Fruit fly (Drosophila melanogaster) whole organism, embryonic: ENCODE results near the gene CG11085.

Experiments
- Atf-2 ChIP-seq: fragments of 200-800 bp; sonication (Bioruptor generic); optimal IDR thresholded peaks from 2 replicates; lab custom pipeline; 2016; ENCODE audit warnings: missing biosample characterization, missing genetic modification characterization
- B-H1 ChIP-seq: fragments of 200-800 bp; sonication (Bioruptor generic); IDR thresholded peaks from 3 replicates; pipeline ENCODE4 v1.3.6; 2022; ENCODE audit warnings: missing biosample characterization, missing genetic modification characterization
- CG10209 ChIP-seq: fragments of 200-800 bp; sonication (Bioruptor generic); optimal IDR thresholded peaks from 3 replicates; lab custom pipeline; 2017; ENCODE audit warnings: missing biosample characterization, mild to moderate bottlenecking, missing genetic modification characterization, missing genetic modification reagents
- CG10366 ChIP-seq: fragments of 200-800 bp; sonication (Bioruptor generic); IDR thresholded peaks from 2 replicates; pipeline ENCODE4 v1.3.6; 2022; ENCODE audit warnings: missing biosample characterization, missing genetic modification characterization
- CG10959 ChIP-seq: fragments of 200-800 bp; sonication (Bioruptor generic); IDR thresholded peaks from 2 replicates; pipeline ENCODE4 v1.3.6; 2022; ENCODE audit warnings: missing biosample characterization, missing genetic modification characterization
- CG12744 ChIP-seq: fragments of 200-800 bp; sonication (Bioruptor generic); optimal IDR thresholded peaks from 2 replicates; lab custom pipeline; 2016; ENCODE audit warnings: missing biosample characterization, missing genetic modification characterization
- CG14014 ChIP-seq: fragments of 200-800 bp; sonication (Bioruptor generic); IDR thresholded peaks from 2 replicates; pipeline ENCODE4 v1.3.6; 2022; ENCODE audit warnings: missing biosample characterization, missing genetic modification characterization
- CG1603 ChIP-seq: fragments of 200-800 bp; sonication (Bioruptor generic); optimal IDR thresholded peaks from 2 replicates; lab custom pipeline; 2019; ENCODE audit warnings: missing biosample characterization, mild to moderate bottlenecking, missing genetic modification characterization, moderate library complexity
- CG16813 ChIP-seq: fragments of 200-800 bp; sonication (Bioruptor generic); IDR thresholded peaks from 3 replicates; pipeline ENCODE4 v1.3.6; 2022; ENCODE audit warnings: missing biosample characterization, missing genetic modification characterization; ENCODE audit not compliant: partially characterized antibody
- CG17359 ChIP-seq: fragments of 200-800 bp; sonication (Bioruptor generic); optimal IDR thresholded peaks from 3 replicates; lab custom pipeline; 2018; ENCODE audit warnings: missing biosample characterization, mild to moderate bottlenecking, missing genetic modification characterization, moderate library complexity
- CG17361 ChIP-seq: fragments of 200-800 bp; sonication (Bioruptor generic); IDR thresholded peaks from 3 replicates; pipeline ENCODE4 v1.3.6; 2022; ENCODE audit warnings: missing biosample characterization, missing genetic modification characterization
- CG3065 ChIP-seq: fragments of 200-800 bp; sonication (Bioruptor generic); optimal IDR thresholded peaks from 2 replicates; lab custom pipeline; 2016; ENCODE audit warnings: missing biosample characterization, missing genetic modification characterization
- CG33213 ChIP-seq: fragments of 200-800 bp; sonication (Bioruptor generic); optimal IDR thresholded peaks from 3 replicates; lab custom pipeline; 2016; ENCODE audit warnings: missing biosample characterization, missing genetic modification characterization
- CG6654 ChIP-seq: fragments of 200-800 bp; sonication (Bioruptor generic); optimal IDR thresholded peaks from 2 replicates; lab custom pipeline; 2017; ENCODE audit warnings: missing biosample characterization, mild to moderate bottlenecking, missing genetic modification characterization
- CG6791 ChIP-seq: fragments of 200-800 bp; sonication (Bioruptor generic); IDR thresholded peaks from 3 replicates; pipeline ENCODE4 v1.3.6; 2022; ENCODE audit warnings: missing biosample characterization, missing genetic modification characterization; ENCODE audit not compliant: partially characterized antibody
- CG8290 ChIP-seq, 3 experiments: fragments of 200-800 bp; sonication (Bioruptor generic); optimal IDR thresholded peaks; 2 replicates each; lab custom pipeline; 2016 to 2019; ENCODE audit warnings: missing biosample characterization in 3 of 3, missing genetic modification characterization in 3 of 3, mild to moderate bottlenecking in 2 of 3, moderate library complexity in 1 of 3
- CG9932 ChIP-seq: fragments of 200-800 bp; sonication (Bioruptor generic); IDR thresholded peaks from 2 replicates; pipeline ENCODE4 v1.3.6; 2022; ENCODE audit warnings: missing biosample characterization, missing genetic modification characterization
- Dll ChIP-seq: fragments of 200-800 bp; sonication (Bioruptor generic); IDR thresholded peaks from 4 replicates; pipeline ENCODE4 v1.3.6; 2022; ENCODE audit warnings: missing biosample characterization, missing genetic modification characterization; ENCODE audit not compliant: partially characterized antibody
- Elba2 ChIP-seq: fragments of 200-800 bp; sonication (Bioruptor generic); optimal IDR thresholded peaks from 3 replicates; lab custom pipeline; 2016; ENCODE audit warnings: missing biosample characterization, missing genetic modification characterization
- Fer2 ChIP-seq: fragments of 200-800 bp; sonication (Bioruptor generic); optimal IDR thresholded peaks from 2 replicates; lab custom pipeline; 2018; ENCODE audit warnings: missing biosample characterization, mild to moderate bottlenecking, missing genetic modification characterization, moderate library complexity
- HLH4C ChIP-seq: fragments of 200-800 bp; sonication (Bioruptor generic); IDR thresholded peaks from 3 replicates; pipeline ENCODE4 v1.3.6; 2022; ENCODE audit warnings: missing biosample characterization, missing genetic modification characterization; ENCODE audit not compliant: partially characterized antibody
- HLHmδ ChIP-seq: fragments of 200-800 bp; sonication (Bioruptor generic); optimal IDR thresholded peaks from 2 replicates; lab custom pipeline; 2018; ENCODE audit warnings: missing biosample characterization, mild to moderate bottlenecking, missing genetic modification characterization, moderate library complexity
- HmgZ ChIP-seq: fragments of 200-800 bp; sonication (Bioruptor generic); optimal IDR thresholded peaks from 2 replicates; lab custom pipeline; 2018; ENCODE audit warnings: missing biosample characterization, mild to moderate bottlenecking, missing genetic modification characterization
- Hr3 ChIP-seq: fragments of 200-800 bp; sonication (Bioruptor generic); optimal IDR thresholded peaks from 3 replicates; lab custom pipeline; 2016; ENCODE audit warnings: missing biosample characterization, missing genetic modification characterization
- Hr78 ChIP-seq, 2 experiments: fragments of 200-800 bp in 1 of 2; fragments of >200 bp in 1 of 2; sonication (Bioruptor generic) in 1 of 2; optimal IDR thresholded peaks; 2 replicates each; lab custom pipeline; 2017 to 2019; ENCODE audit warnings: missing biosample characterization in 2 of 2, missing genetic modification characterization in 2 of 2, mild to moderate bottlenecking in 1 of 2, moderate library complexity in 1 of 2
- Ptx1 ChIP-seq: fragments of 200-800 bp; sonication (Bioruptor generic); IDR thresholded peaks from 2 replicates; pipeline ENCODE4 v1.3.6; 2022; ENCODE audit warnings: missing biosample characterization, missing genetic modification characterization
- TFAM ChIP-seq: fragments of 200-800 bp; sonication (Bioruptor generic); optimal IDR thresholded peaks from 2 replicates; lab custom pipeline; 2017; ENCODE audit warnings: missing biosample characterization, missing genetic modification characterization, inconsistent platforms
- Usf ChIP-seq: fragments of 200-800 bp; sonication (Bioruptor generic); optimal IDR thresholded peaks from 2 replicates; lab custom pipeline; 2017; ENCODE audit warnings: missing genotype, missing biosample characterization, missing genetic modification characterization
- bigmax ChIP-seq: fragments of 200-800 bp; sonication (Bioruptor generic); optimal IDR thresholded peaks from 2 replicates; lab custom pipeline; 2018; ENCODE audit warnings: missing biosample characterization, mild to moderate bottlenecking, missing genetic modification characterization
- bowl ChIP-seq: fragments of 200-800 bp; sonication (Bioruptor generic); IDR thresholded peaks from 2 replicates; pipeline ENCODE4 v1.3.6; 2022; ENCODE audit warnings: missing biosample characterization, missing genetic modification characterization
- caup ChIP-seq: fragments of 200-800 bp; sonication (Bioruptor generic); optimal IDR thresholded peaks from 3 replicates; lab custom pipeline; 2017; ENCODE audit warnings: missing biosample characterization, mild to moderate bottlenecking, missing genetic modification characterization, moderate library complexity; ENCODE audit not compliant: severe bottlenecking
- chm ChIP-seq: fragments of 200-800 bp; sonication (Bioruptor generic); IDR thresholded peaks from 2 replicates; pipeline ENCODE4 v1.3.6; 2022; ENCODE audit warnings: missing biosample characterization, missing genetic modification characterization
- da ChIP-seq: fragments of 200-800 bp; sonication (Bioruptor generic); optimal IDR thresholded peaks from 2 replicates; lab custom pipeline; 2016; ENCODE audit warnings: missing biosample characterization, missing genetic modification characterization
- disco-r ChIP-seq: fragments of 200-800 bp; sonication (Bioruptor generic); optimal IDR thresholded peaks from 2 replicates; lab custom pipeline; 2016; ENCODE audit warnings: missing biosample characterization, missing genetic modification characterization
- esg ChIP-seq: fragments of 200-800 bp; sonication (Bioruptor generic); conservative IDR thresholded peaks from 2 replicates; pipeline ENCODE4 v1.3.6; 2022; ENCODE audit warnings: missing biosample characterization, missing genetic modification characterization
- fd64A ChIP-seq: fragments of 200-800 bp; sonication (Bioruptor generic); optimal IDR thresholded peaks from 3 replicates; lab custom pipeline; 2018; ENCODE audit warnings: missing biosample characterization, mild to moderate bottlenecking, missing genetic modification characterization
- fu2 ChIP-seq: fragments of 200-800 bp; sonication (Bioruptor generic); optimal IDR thresholded peaks from 2 replicates; lab custom pipeline; 2016; ENCODE audit warnings: missing biosample characterization, missing genetic modification characterization
- gem ChIP-seq: fragments of 200-800 bp; sonication (Bioruptor generic); optimal IDR thresholded peaks from 2 replicates; lab custom pipeline; 2019; ENCODE audit warnings: missing biosample characterization, mild to moderate bottlenecking, missing genetic modification characterization, moderate library complexity
- kay ChIP-seq: fragments of 200-800 bp; sonication (Bioruptor generic); optimal IDR thresholded peaks from 2 replicates; lab custom pipeline; 2016; ENCODE audit warnings: missing biosample characterization, missing genetic modification characterization
- ken ChIP-seq: fragments of 200-800 bp; sonication (Bioruptor generic); IDR thresholded peaks from 3 replicates; pipeline ENCODE4 v1.3.6; 2022; ENCODE audit warnings: missing biosample characterization, missing genetic modification characterization
- lilli ChIP-seq: fragments of 200-800 bp; sonication (Bioruptor generic); optimal IDR thresholded peaks from 3 replicates; lab custom pipeline; 2016; ENCODE audit warnings: missing biosample characterization, missing genetic modification characterization
- maf-S ChIP-seq: fragments of 200-800 bp; sonication (Bioruptor generic); optimal IDR thresholded peaks from 2 replicates; lab custom pipeline; 2016; ENCODE audit warnings: missing biosample characterization, missing genetic modification characterization
- repo ChIP-seq: fragments of 200-800 bp; sonication (Bioruptor generic); optimal IDR thresholded peaks from 2 replicates; lab custom pipeline; 2016; ENCODE audit warnings: missing biosample characterization, missing genetic modification characterization
- row ChIP-seq: fragments of 200-800 bp; sonication (Bioruptor generic); IDR thresholded peaks from 3 replicates; pipeline ENCODE4 v1.3.6; 2022; ENCODE audit warnings: missing biosample characterization, missing genetic modification characterization
- schlank ChIP-seq: fragments of 200-800 bp; sonication (Bioruptor generic); optimal IDR thresholded peaks from 2 replicates; lab custom pipeline; 2018; ENCODE audit warnings: missing biosample characterization, mild to moderate bottlenecking, missing genetic modification characterization
- sens ChIP-seq: fragments of 200-800 bp; sonication (Bioruptor generic); peaks from one replicate; lab custom pipeline; 2016; ENCODE audit warnings: missing biosample characterization, missing genetic modification characterization
- sim ChIP-seq: fragments of 200-800 bp; sonication (Bioruptor generic); IDR thresholded peaks from 2 replicates; pipeline ENCODE4 v1.3.6; 2022; ENCODE audit warnings: missing biosample characterization, missing genetic modification characterization
- so ChIP-seq: fragments of 200-800 bp; sonication (Bioruptor generic); IDR thresholded peaks from 3 replicates; pipeline ENCODE4 v1.3.6; 2022; ENCODE audit warnings: missing biosample characterization, missing genetic modification characterization
- ttk ChIP-seq: fragments of 200-800 bp; sonication (Bioruptor generic); IDR thresholded peaks from 2 replicates; pipeline ENCODE4 v2.1.2; 2022; ENCODE audit warnings: missing biosample characterization, missing genetic modification characterization
- tx ChIP-seq: fragments of 200-800 bp; sonication (Bioruptor generic); optimal IDR thresholded peaks from 2 replicates; lab custom pipeline; 2016; ENCODE audit warnings: missing biosample characterization, missing genetic modification characterization

Gene CG11085

DNA sequence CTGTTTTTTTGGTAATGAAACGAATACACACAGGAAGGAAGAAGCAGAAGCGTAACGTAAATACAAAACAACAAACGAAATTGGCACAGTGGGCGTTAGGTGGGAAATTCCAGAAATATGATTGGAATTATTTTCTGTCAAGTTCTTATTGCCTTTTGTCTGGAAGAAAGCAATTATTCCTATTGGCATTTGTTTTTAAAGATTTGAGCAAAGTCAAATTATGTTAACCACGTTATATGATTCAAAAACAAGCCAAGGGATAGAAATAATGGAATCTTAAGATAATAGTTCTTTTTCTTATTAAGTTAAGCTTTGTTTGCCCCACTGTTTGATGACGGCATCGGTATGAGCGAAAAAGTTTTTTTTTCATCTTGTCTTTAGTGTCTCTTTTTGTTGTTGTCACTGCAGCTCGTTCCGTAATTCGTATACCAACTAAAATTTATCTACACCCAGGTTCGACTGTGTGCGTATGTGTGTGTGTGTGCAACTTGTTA, 36.6 kb upstream of the CG11085 start (continued):
- TF ChIP-seq HLHmδ (GFP tag; lab: Kevin White, UChicago) (no peak), CG10366 (GFP tag; lab: Robert Waterston, UW) (peak; percentile 88), CG8290 (GFP tag; optimal IDR thresholded peaks at IDR 0.05; lab: Kevin White, UChicago) (no peak), CG8290 (tag; optimal IDR thresholded peaks at IDR 0.05; lab: Kevin White, UChicago) (peak; percentile 28 to 89), maf-S (GFP tag; lab: Kevin White, UChicago) (peak; percentile 95), da (GFP tag; lab: Kevin White, UChicago) (peak; percentile 91), bowl (peak; percentile 84), B-H1 (GFP tag; lab: Robert Waterston, UW) (peak; percentile 89), chm (GFP tag; lab: Robert Waterston, UW) (peak; percentile 65; the same call in 1 of the 2 replicates), sim (GFP tag; lab: Robert Waterston, UW) (peak; percentile 74), CG6791 (GFP tag; lab: Robert Waterston, UW) (no peak), CG12744 (peak; percentile 94), schlank (tag; lab: Kevin White, UChicago) (peak; percentile 93), Elba2 (GFP tag; lab: Kevin White, UChicago) (peak; percentile 96), HmgZ (tag; lab: Kevin White, UChicago) (peak; percentile 96), TFAM (GFP tag; lab: Kevin White, UChicago) (peak; percentile 70), caup (peak; percentile 96), ttk (GFP tag; lab: Robert Waterston, UW) (peak; percentile 88), repo (GFP tag; lab: Kevin White, UChicago) (peak; percentile 92), CG10959 (GFP tag; lab: Robert Waterston, UW) (peak; percentile 76), Ptx1 (GFP tag; lab: Robert Waterston, UW) (peak; percentile 94), HLH4C (GFP tag; lab: Robert Waterston, UW) (no peak), CG9932 (peak; percentile 92), ken (GFP tag; lab: Robert Waterston, UW) (peak; percentile 87), esg (GFP tag; lab: Robert Waterston, UW) (peak; percentile 95), CG33213 (GFP tag; lab: Kevin White, UChicago) (peak; percentile 89), fd64A (GFP tag; lab: Kevin White, UChicago) (peak; percentile 78), tx (GFP tag; lab: Kevin White, UChicago) (peak; percentile 96), CG10209 (GFP tag; lab: Kevin White, UChicago) (peak; percentile 96), row (peak; percentile 93), Usf (GFP tag; lab: Kevin White, UChicago) (peak; percentile 84), lilli (GFP tag; lab: Kevin White, UChicago) (peak; percentile 97), sens (GFP tag; lab: Kevin White, UChicago) (peak; percentile 88), Dll (GFP tag; lab: Robert Waterston, UW) (no peak), Fer2 (tag; lab: Kevin White, UChicago) (peak; percentile 89), disco-r (peak; percentile 93), so (GFP tag; lab: Robert Waterston, UW) (peak; percentile 93), CG1603 (tag; lab: Kevin White, UChicago) (peak; percentile 87), gem (tag; lab: Kevin White, UChicago) (peak; percentile 98), kay (GFP tag; lab: Kevin White, UChicago) (peak; percentile 87), Hr78 (GFP tag; optimal IDR thresholded peaks at IDR 0.05; lab: Kevin White, UChicago) (peak in 1 of 2 experiments; percentile 76), CG17359 (tag; lab: Kevin White, UChicago) (peak; percentile 97), Atf-2 (GFP tag; lab: Kevin White, UChicago) (peak; percentile 95), fu2 (GFP tag; lab: Kevin White, UChicago) (peak; percentile 96), CG6654 (GFP tag; lab: Kevin White, UChicago) (peak; percentile 85), CG3065 (GFP tag; lab: Kevin White, UChicago) (peak; percentile 78), Hr3 (GFP tag; lab: Kevin White, UChicago) (peak; percentile 92), bigmax (peak; percentile 23), CG14014 (GFP tag; lab: Robert Waterston, UW) (peak; percentile 95), CG16813 (GFP tag; lab: Robert Waterston, UW) (no peak), CG17361 (GFP tag; lab: Robert Waterston, UW) (peak; percentile 98)
